Fruit fly (Drosophila melanogaster): ENCODE data around the gene GMF.

GMF gene

dm6 chr2L:16284306-16285299 lies 18.2 kb downstream of the GMF start (continued):
- no peak for TF ChIP-seq CG3838 (GFP tag; optimal IDR thresholded peaks at IDR 0.05)
- TF ChIP-seq bowl (GFP tag; IDR thresholded peaks at IDR 0.05) = no peak
- TF ChIP-seq Six4 (GFP tag; optimal IDR thresholded peaks at IDR 0.05) = no peak
- no peak for TF ChIP-seq NC2β (GFP tag; optimal IDR thresholded peaks at IDR 0.05)

- TF ChIP-seq crp (GFP tag; optimal IDR thresholded peaks at IDR 0.05) = peak; percentile 9 to 33
- peak in 1 of 2 experiments; percentile 44 for TF ChIP-seq Pdp1 (GFP tag; optimal IDR thresholded peaks at IDR 0.05)
- TF ChIP-seq ci (GFP tag; IDR thresholded peaks at IDR 0.05) = peak; percentile 53; the same call in 1 of the 3 replicates
- TF ChIP-seq Med (GFP tag) = peak; percentile 55
- TF ChIP-seq jumu (GFP tag; optimal IDR thresholded peaks at IDR 0.05) = no peak
- TF ChIP-seq amos (GFP tag; IDR thresholded peaks at IDR 0.05; ENCODE audit: partially characterized antibody) = no peak
These were observed 19.9 kb downstream of the GMF start for dm6 chr2L:16282856-16283255.

dm6 chr2L:16282077-16282471 lies 20.7 kb downstream of the GMF start:
- TF ChIP-seq unc-4 (GFP tag; IDR thresholded peaks at IDR 0.05; ENCODE audit: partially characterized antibody) (no peak), TFAM (GFP tag; optimal IDR thresholded peaks at IDR 0.05) (no peak), mam (GFP tag; optimal IDR thresholded peaks at IDR 0.05) (no peak), toy (GFP tag; IDR thresholded peaks at IDR 0.05) (no peak), chinmo (GFP tag; IDR thresholded peaks at IDR 0.05; ENCODE audit: partially characterized antibody) (0 out of 4 replicates have a peak, but pooled peaks have one; percentile 23), CG11723 (GFP tag; optimal IDR thresholded peaks at IDR 0.05) (no peak), Opbp (GFP tag; IDR thresholded peaks at IDR 0.05; ENCODE audit: partially characterized antibody) (0 out of 3 replicates have a peak, but pooled peaks have one; percentile 22), Jarid2 (GFP tag; optimal IDR thresholded peaks at IDR 0.05) (no peak), Sin3A (optimal IDR thresholded peaks at IDR 0.05) (no peak), D (optimal IDR thresholded peaks at IDR 0.05) (peak; percentile 58), D (GFP tag; optimal IDR thresholded peaks at IDR 0.05) (no peak), CG4424 (GFP tag; optimal IDR thresholded peaks at IDR 0.05) (no peak), zf30C (GFP tag; optimal IDR thresholded peaks at IDR 0.05) (no peak), Dfd (GFP tag; optimal IDR thresholded peaks at IDR 0.05) (no peak), crol (GFP tag; IDR thresholded peaks at IDR 0.05) (peak; percentile 44), CG14050 (GFP tag; IDR thresholded peaks at IDR 0.05) (no peak), CG15269 (tag; optimal IDR thresholded peaks at IDR 0.05) (no peak), CG10267 (tag; optimal IDR thresholded peaks at IDR 0.05) (no peak), CG15073 (GFP tag; optimal IDR thresholded peaks at IDR 0.05) (no peak), CG17568 (GFP tag; optimal IDR thresholded peaks at IDR 0.05) (no peak), tna (GFP tag; IDR thresholded peaks at IDR 0.05; ENCODE audit: partially characterized antibody) (no peak), sd (tag; optimal IDR thresholded peaks at IDR 0.05) (peak; percentile 13), grau (tag; optimal IDR thresholded peaks at IDR 0.05) (no peak), twi (tag; optimal IDR thresholded peaks at IDR 0.05) (peak; percentile 82), bab2 (GFP tag; optimal IDR thresholded peaks at IDR 0.05) (no peak), fru (optimal IDR thresholded peaks at IDR 0.05) (no peak), bowl (GFP tag; IDR thresholded peaks at IDR 0.05) (no peak), pfk (GFP tag; optimal IDR thresholded peaks at IDR 0.05) (peak; percentile 24), usp (GFP tag; optimal IDR thresholded peaks at IDR 0.05) (no peak), CG34224 (GFP tag; IDR thresholded peaks at IDR 0.05; ENCODE audit: partially characterized antibody) (no peak), crp (GFP tag; optimal IDR thresholded peaks at IDR 0.05) (no peak), CG7987 (GFP tag; optimal IDR thresholded peaks at IDR 0.05) (no peak), ATbp (GFP tag; optimal IDR thresholded peaks at IDR 0.05) (no peak)

Data from whole organism, embryonic.